Worm (Caenorhabditis elegans) whole organism, L4 larva: ENCODE data around the gene C25E10.12.

ENCODE experiments used
- F10B5.3 ChIP-seq: sonication (generic microtip); optimal IDR thresholded peaks from 2 replicates; lab custom pipeline; 2016; ENCODE audit warnings: mild to moderate bottlenecking, missing genetic modification characterization, missing compliant biosample characterization
- F37D6.2 ChIP-seq: sonication (generic microtip); optimal IDR thresholded peaks from 2 replicates; lab custom pipeline; 2016; ENCODE audit warnings: mild to moderate bottlenecking, missing genetic modification characterization, missing compliant biosample characterization
- F49E8.2 ChIP-seq: sonication (generic microtip); optimal IDR thresholded peaks from 2 replicates; lab custom pipeline; 2016; ENCODE audit warnings: missing compliant biosample characterization, mild to moderate bottlenecking, missing genetic modification characterization, borderline replicate concordance
- Y75B8A.6 ChIP-seq: fragments of 200-800 bp; sonication (Bioruptor generic); IDR thresholded peaks from 2 replicates; pipeline ENCODE4 v1.3.6; 2022; ENCODE audit warnings: missing genetic modification reagents, missing genetic modification characterization, missing compliant biosample characterization
- ZK546.5 ChIP-seq, 2 experiments: sonication (generic microtip); optimal IDR thresholded peaks; 2 replicates each; lab custom pipeline; 2017; ENCODE audit warnings: missing biosample characterization in 2 of 2, missing genetic modification characterization in 2 of 2
- aly-2 ChIP-seq: sonication (generic microtip); optimal IDR thresholded peaks from 2 replicates; lab custom pipeline; 2018; ENCODE audit warnings: missing biosample characterization, missing genetic modification characterization
- ceh-82 ChIP-seq: sonication (generic microtip); optimal IDR thresholded peaks from 2 replicates; lab custom pipeline; 2017; ENCODE audit warnings: missing biosample characterization, missing genetic modification characterization
- ctbp-1 ChIP-seq: fragments of 200-800 bp; sonication (Bioruptor generic); IDR thresholded peaks from 2 replicates; pipeline ENCODE4 v1.3.6; 2022; ENCODE audit warnings: missing genetic modification reagents, missing genetic modification characterization, missing compliant biosample characterization
- dmd-8 ChIP-seq: fragments of 200-800 bp; sonication (Bioruptor generic); IDR thresholded peaks from 2 replicates; pipeline ENCODE4 v1.3.6; 2022; ENCODE audit warnings: missing genetic modification characterization, missing compliant biosample characterization
- dmd-9 ChIP-seq: fragments of 200-800 bp; sonication (Bioruptor generic); IDR thresholded peaks from 2 replicates; pipeline ENCODE4 v1.3.6; 2022; ENCODE audit warnings: missing genetic modification reagents, missing genetic modification characterization, missing compliant biosample characterization
- dpl-1 ChIP-seq: fragments of 150-350 bp; optimal IDR thresholded peaks from 2 replicates; lab custom pipeline; 2014; ENCODE audit warnings: missing biosample characterization, missing genetic modification reagents, missing genetic modification characterization
- egl-27 ChIP-seq: sonication (generic microtip); optimal IDR thresholded peaks from 3 replicates; lab custom pipeline; 2017; ENCODE audit warnings: missing biosample characterization, missing genetic modification reagents, missing genetic modification characterization
- hmg-1.1 ChIP-seq: fragments of 200-800 bp; sonication (Bioruptor generic); IDR thresholded peaks from 2 replicates; pipeline ENCODE4 v1.3.6; 2022; ENCODE audit warnings: missing genetic modification reagents, missing genetic modification characterization, missing compliant biosample characterization
- jun-1 ChIP-seq: fragments of 150-350 bp; optimal IDR thresholded peaks from 2 replicates; lab custom pipeline; 2014; ENCODE audit warnings: missing biosample characterization, missing genetic modification reagents, missing genetic modification characterization
- lim-7 ChIP-seq: fragments of 200-800 bp; sonication (Bioruptor generic); IDR thresholded peaks from 2 replicates; pipeline ENCODE4 v1.3.6; 2022; ENCODE audit warnings: missing genetic modification characterization, missing compliant biosample characterization
- lin-13 ChIP-seq: fragments of 150-350 bp; optimal IDR thresholded peaks from 2 replicates; lab custom pipeline; 2014; ENCODE audit warnings: missing biosample characterization, missing genetic modification reagents, missing genetic modification characterization
- lin-29 ChIP-seq: fragments of 200-800 bp; sonication (Bioruptor generic); IDR thresholded peaks from 2 replicates; pipeline ENCODE4 v1.3.6; 2022; ENCODE audit warnings: missing genetic modification reagents, missing genetic modification characterization, missing compliant biosample characterization
- lin-39 ChIP-seq: fragments of 150-350 bp; optimal IDR thresholded peaks from 2 replicates; lab custom pipeline; 2014; ENCODE audit warnings: missing biosample characterization, missing genetic modification reagents, missing genetic modification characterization
- mep-1 ChIP-seq: fragments of 150-350 bp; sonication (generic microtip); optimal IDR thresholded peaks from 3 replicates; lab custom pipeline; 2014; ENCODE audit warnings: missing biosample characterization, missing genetic modification characterization
- nhr-111 ChIP-seq: fragments of 200-800 bp; sonication (Bioruptor generic); optimal IDR thresholded peaks from 2 replicates; lab custom pipeline; 2018; ENCODE audit warnings: mild to moderate bottlenecking, missing genetic modification characterization, missing compliant biosample characterization
- nhr-237 ChIP-seq: sonication (generic microtip); optimal IDR thresholded peaks from 2 replicates; lab custom pipeline; 2017; ENCODE audit warnings: missing biosample characterization, missing genetic modification characterization
- nhr-25 ChIP-seq: sonication (generic microtip); optimal IDR thresholded peaks from 2 replicates; lab custom pipeline; 2017; ENCODE audit warnings: missing genetic modification characterization, mild to moderate bottlenecking, missing compliant biosample characterization, antibody characterized with exemption, moderate library complexity, borderline replicate concordance; ENCODE audit not compliant: insufficient read depth
- nhr-28 ChIP-seq: fragments of 150-350 bp; optimal IDR thresholded peaks from 2 replicates; lab custom pipeline; 2014; ENCODE audit warnings: missing biosample characterization, missing genetic modification characterization
- nhr-6 ChIP-seq: fragments of 150-350 bp; optimal IDR thresholded peaks from 2 replicates; lab custom pipeline; 2014; ENCODE audit warnings: missing biosample characterization, missing genetic modification characterization
- nhr-76 ChIP-seq: fragments of 150-350 bp; optimal IDR thresholded peaks from 2 replicates; lab custom pipeline; 2014; ENCODE audit warnings: missing biosample characterization, missing genetic modification characterization
- php-3 ChIP-seq: fragments of 200-800 bp; sonication (Bioruptor generic); IDR thresholded peaks from 2 replicates; pipeline ENCODE4 v1.3.6; 2022; ENCODE audit warnings: missing genetic modification reagents, missing genetic modification characterization, missing compliant biosample characterization
- pqm-1 ChIP-seq: sonication (generic microtip); optimal IDR thresholded peaks from 2 replicates; lab custom pipeline; 2017; ENCODE audit warnings: missing biosample characterization, missing genetic modification characterization
- skn-1 ChIP-seq: fragments of 150-350 bp; optimal IDR thresholded peaks from 2 replicates; lab custom pipeline; 2014; ENCODE audit warnings: missing biosample characterization, missing genetic modification characterization
- spr-1 ChIP-seq: sonication (generic microtip); optimal IDR thresholded peaks from 2 replicates; lab custom pipeline; 2016; ENCODE audit warnings: mild to moderate bottlenecking, missing genetic modification characterization, missing compliant biosample characterization
- unc-130 ChIP-seq: sonication (generic microtip); optimal IDR thresholded peaks from 2 replicates; lab custom pipeline; 2016; ENCODE audit warnings: missing genetic modification reagents, missing genetic modification characterization, missing compliant biosample characterization
- unc-62 ChIP-seq, 3 experiments: fragments of 150-350 bp in 1 of 3; sonication (generic microtip); optimal IDR thresholded peaks in 2 of 3; peaks in 1 of 3; 1 replicate in 1 of 3; 2 replicates in 2 of 3; lab custom pipeline; 2014 to 2017; ENCODE audit warnings: missing biosample characterization in 3 of 3, missing genetic modification characterization in 3 of 3, missing genetic modification reagents in 3 of 3, missing genotype in 1 of 3
- zip-2 ChIP-seq: fragments of 150-350 bp; optimal IDR thresholded peaks from 2 replicates; lab custom pipeline; 2014; ENCODE audit warnings: missing biosample characterization, missing genetic modification characterization

Gene C25E10.12

DNA sequence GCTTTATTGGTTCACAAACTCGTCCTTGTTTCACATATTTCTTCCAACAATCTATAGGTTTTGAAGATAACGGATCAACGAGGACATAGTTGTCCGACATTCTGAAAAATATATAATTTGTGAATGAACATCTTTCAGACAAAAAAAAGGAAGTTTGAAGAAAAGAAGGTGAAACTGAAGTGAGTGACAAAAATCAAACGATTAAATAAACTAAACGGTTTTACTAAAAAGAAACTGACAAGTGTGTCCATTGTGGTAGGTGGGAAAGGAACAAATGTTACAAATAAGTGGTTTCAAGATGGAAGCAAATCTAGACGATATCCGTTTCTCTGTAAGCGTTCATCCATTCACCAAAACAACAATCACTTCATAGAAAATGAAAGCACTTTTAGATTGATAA is at the start of gene C25E10.12:
Gene C25E10.12, minus strand, starts transcription at position 101 of the 400 bp plus-strand sequence.
- TF ChIP-seq dmd-9 (GFP tag; lab: Robert Waterston, UW) (no peak), nhr-237 (tag; lab: Kevin White, UChicago) (no peak), nhr-6 (tag; lab: Kevin White, UChicago) (no peak), hmg-1.1 (GFP tag; lab: Robert Waterston, UW) (no peak), Y75B8A.6 (GFP tag; lab: Robert Waterston, UW) (no peak), ZK546.5 (tag; optimal IDR thresholded peaks at IDR 0.05; lab: Kevin White, UChicago) (no peak), F37D6.2 (tag; lab: Kevin White, UChicago) (no peak), jun-1 (tag; lab: Kevin White, UChicago) (no peak), F10B5.3 (tag; lab: Kevin White, UChicago) (no peak), F49E8.2 (no peak), dmd-8 (GFP tag; lab: Robert Waterston, UW) (no peak), nhr-76 (tag; lab: Kevin White, UChicago) (no peak)

DNA sequence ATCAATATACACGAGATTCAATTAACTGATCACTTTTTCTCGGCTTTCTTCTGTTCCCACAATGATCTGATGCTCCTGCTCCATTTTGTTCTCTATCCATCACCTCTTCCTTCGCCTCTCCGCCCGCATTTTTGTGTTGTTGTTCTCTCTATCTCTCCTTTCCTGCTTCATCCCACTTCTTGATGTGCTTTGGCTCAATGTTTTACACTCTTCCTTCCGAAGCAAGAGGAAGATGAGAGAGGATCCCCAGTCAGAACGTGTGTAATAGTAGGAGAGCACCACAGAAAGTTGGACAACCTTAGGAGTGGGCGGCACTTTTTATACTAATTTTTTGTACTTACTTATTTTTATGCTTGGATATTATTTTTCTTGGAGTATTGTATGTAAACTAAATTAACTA is 49.7 kb upstream of the C25E10.12 start:
- TF ChIP-seq unc-62 (GFP tag; optimal IDR thresholded peaks at IDR 0.05 in 1 of 2; lab: Kevin White, UChicago) (peak in 1 of 2 experiments; percentile 73), unc-62 (tag; optimal IDR thresholded peaks at IDR 0.05; lab: Kevin White, UChicago) (no peak), unc-130 (GFP tag; lab: Kevin White, UChicago) (no peak)
- TF ChIP-seq, all 104 proteins: peak for 1

DNA sequence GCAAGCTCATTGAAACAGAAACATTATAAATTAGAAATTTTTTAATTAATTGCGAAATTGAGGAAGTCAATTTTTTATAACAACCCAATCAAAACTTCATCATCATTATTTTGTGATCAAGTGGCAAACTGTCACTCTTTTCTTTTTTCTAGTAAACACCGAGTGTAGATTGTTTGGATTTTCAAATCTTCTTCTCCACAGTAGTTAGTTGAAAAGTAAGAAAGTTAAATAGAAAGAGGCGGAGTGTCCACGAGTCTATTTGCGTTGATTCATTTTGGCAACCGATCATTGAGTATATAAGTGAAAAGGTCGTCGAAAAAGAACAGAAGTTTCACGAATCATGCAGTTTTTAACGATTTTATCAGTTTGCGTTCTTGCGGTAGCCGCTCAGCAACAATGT is 47.0 kb upstream of the C25E10.12 start, which contains the start of gene pqn-31:
Gene pqn-31, plus strand, starts transcription at position 301 of the 400 bp plus-strand sequence.
- TF ChIP-seq spr-1 (tag; lab: Kevin White, UChicago) (no peak), lin-13 (GFP tag; lab: Kevin White, UChicago) (no peak), lin-29 (GFP tag; lab: Robert Waterston, UW) (no peak), egl-27 (tag; lab: Kevin White, UChicago) (no peak)

DNA sequence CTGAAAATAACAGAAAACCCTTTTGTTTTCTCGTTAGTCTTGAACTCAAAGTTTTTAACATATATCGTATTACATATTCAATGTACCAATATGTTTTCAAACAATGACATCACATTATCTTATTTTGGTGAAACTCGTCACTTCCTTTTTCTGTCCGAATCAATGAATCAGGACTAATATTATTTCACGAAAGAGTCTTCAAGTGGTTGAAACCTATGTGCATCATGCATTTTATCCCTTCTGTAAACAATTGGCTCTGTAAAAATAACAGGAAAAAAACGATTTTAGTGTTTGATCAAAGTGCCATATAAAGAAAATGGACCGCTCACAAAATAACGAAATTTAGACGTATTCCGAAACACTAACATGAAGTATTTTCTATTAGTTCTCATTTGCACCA is 46.0 kb upstream of the C25E10.12 start, which contains the start of gene F21C10.18:
Gene F21C10.18, plus strand, starts transcription at position 301 of the 400 bp plus-strand sequence.
- TF ChIP-seq nhr-25 (tag; lab: Kevin White, UChicago), result no peak

DNA sequence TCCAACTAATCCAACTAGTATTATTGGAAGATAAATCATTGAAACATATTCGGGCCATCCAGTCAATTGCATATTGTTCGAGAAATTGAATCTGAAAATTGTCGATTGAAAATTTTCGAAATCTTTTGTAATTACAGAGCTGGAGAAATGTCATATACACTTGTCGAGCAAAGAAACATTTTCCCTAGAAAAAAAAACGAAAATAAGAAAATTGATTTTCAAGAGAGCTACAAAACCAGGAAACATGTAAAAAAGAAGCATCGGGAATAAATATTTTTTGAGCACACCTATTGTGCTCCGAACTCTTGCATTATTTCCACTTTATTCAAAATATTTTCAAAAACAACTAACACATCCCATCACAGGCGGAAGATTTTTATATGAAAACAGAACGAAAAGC is 38.8 kb upstream of the C25E10.12 start, which contains the start of gene frpr-6:
Gene frpr-6, minus strand, starts transcription at position 101 of the 400 bp plus-strand sequence.
- TF ChIP-seq ctbp-1 (GFP tag; lab: Robert Waterston, UW) (no peak), nhr-25 (tag; lab: Kevin White, UChicago) (no peak), aly-2 (no peak), dmd-9 (GFP tag; lab: Robert Waterston, UW) (no peak), lin-39 (tag; lab: Kevin White, UChicago) (no peak), mep-1 (tag; lab: Kevin White, UChicago) (no peak), nhr-111 (no peak), lim-7 (no peak), dpl-1 (GFP tag; lab: Kevin White, UChicago) (no peak), php-3 (GFP tag; lab: Robert Waterston, UW) (no peak), pqm-1 (tag; lab: Kevin White, UChicago) (no peak), nhr-28 (tag; lab: Kevin White, UChicago) (no peak), skn-1 (tag; lab: Kevin White, UChicago) (no peak), ceh-82 (tag; lab: Kevin White, UChicago) (no peak), zip-2 (no peak), spr-1 (tag; lab: Kevin White, UChicago) (no peak)
- TF ChIP-seq, all 104 proteins: peak for 0
